Worm (Caenorhabditis elegans): ENCODE results near the gene F44E7.3.

F44E7.3 gene

DNA sequence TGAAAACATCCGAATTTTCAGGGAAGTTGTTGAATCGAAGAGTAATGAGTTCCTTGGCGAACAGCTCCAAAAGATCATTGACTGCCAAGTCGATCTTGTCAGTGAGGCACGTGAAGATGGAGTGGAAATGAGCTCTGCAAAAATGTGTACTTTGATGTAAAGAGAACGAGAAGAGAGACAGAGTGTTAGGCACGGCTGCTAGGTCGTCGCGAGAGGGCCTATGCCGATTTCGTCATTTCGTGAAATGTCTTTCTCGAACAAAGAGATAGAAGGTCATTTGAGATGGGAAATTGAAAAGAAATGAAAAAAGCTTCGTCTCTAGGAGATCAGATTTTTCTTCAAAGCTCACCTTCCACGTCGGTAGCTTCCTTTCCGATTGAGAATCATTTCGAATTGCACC, 8.2 kb downstream of the F44E7.3 start:
- TF ChIP-seq ekl-4 (GFP tag; IDR thresholded peaks at IDR 0.05): no peak
- peak; percentile 17 for TF ChIP-seq F57C9.4 (tag; optimal IDR thresholded peaks at IDR 0.05)
- TF ChIP-seq mel-28 (tag; optimal IDR thresholded peaks at IDR 0.05; ENCODE audit: borderline replicate concordance): no peak
- TF ChIP-seq cebp-1 (GFP tag; IDR thresholded peaks at IDR 0.05): no peak
- TF ChIP-seq cebp-1 (tag; optimal IDR thresholded peaks at IDR 0.05): peak; percentile 77
- TF ChIP-seq snpc-1.1 (tag; optimal IDR thresholded peaks at IDR 0.05; ENCODE audit: insufficient read depth): no peak
- no peak for TF ChIP-seq K12H6.12 (tag; optimal IDR thresholded peaks at IDR 0.05)
- no peak for TF ChIP-seq tbp1 (GFP tag; optimal IDR thresholded peaks at IDR 0.05)

- TF ChIP-seq nhr-90 (tag; optimal IDR thresholded peaks at IDR 0.05) (peak; percentile 69), tbp1 (GFP tag; optimal IDR thresholded peaks at IDR 0.05) (peak; percentile 36), let-607 (tag; optimal IDR thresholded peaks at IDR 0.05) (peak in 1 of 2 experiments; percentile 60), nhr-179 (tag; optimal IDR thresholded peaks at IDR 0.05) (no peak), Y53F4B.3 (GFP tag; IDR thresholded peaks at IDR 0.05) (no peak), egrh-3 (GFP tag; IDR thresholded peaks at IDR 0.05) (peak; percentile 24; the same call in 1 of the 2 replicates), rec-8 (tag; optimal IDR thresholded peaks at IDR 0.05) (no peak), ceh-91 (GFP tag; IDR thresholded peaks at IDR 0.05) (peak; percentile 24; the same call in 1 of the 2 replicates), C06A6.2 (GFP tag; conservative IDR thresholded peaks at IDR 0.05) (peak; percentile 66), ztf-28 (GFP tag; IDR thresholded peaks at IDR 0.05) (no peak), ceh-100 (GFP tag; IDR thresholded peaks at IDR 0.05) (no peak), K12H6.12 (tag; optimal IDR thresholded peaks at IDR 0.05) (peak; percentile 40), repo-1 (tag; optimal IDR thresholded peaks at IDR 0.05) (no peak), pbrm-1 (GFP tag; IDR thresholded peaks at IDR 0.05) (no peak), nhr-80 (tag; optimal IDR thresholded peaks at IDR 0.05) (peak; percentile 91), ztf-26 (tag; optimal IDR thresholded peaks at IDR 0.05) (peak; percentile 89), F23B12.7 (tag; optimal IDR thresholded peaks at IDR 0.05; ENCODE audit: insufficient read depth) (peak; percentile 15), dox-1 (GFP tag; IDR thresholded peaks at IDR 0.05) (peak; percentile 81), lsl-1 (GFP tag; optimal IDR thresholded peaks at IDR 0.05) (peak; percentile 79), cebp-2 (GFP tag; IDR thresholded peaks at IDR 0.05) (peak; percentile 94), madf-6 (GFP tag; IDR thresholded peaks at IDR 0.05) (peak; percentile 56; the same call in 1 of the 2 replicates), lin-54 (GFP tag; optimal IDR thresholded peaks at IDR 0.05) (peak; percentile 5), ceh-58 (GFP tag; IDR thresholded peaks at IDR 0.05) (no peak), F57C9.4 (tag; optimal IDR thresholded peaks at IDR 0.05) (peak; percentile 100), lag-1 (GFP tag; IDR thresholded peaks at IDR 0.05) (no peak), lin-26 (GFP tag; IDR thresholded peaks at IDR 0.05) (peak; percentile 68; the same call in 1 of the 2 replicates), bed-1 (GFP tag; IDR thresholded peaks at IDR 0.05) (no peak), snpc-4 (GFP tag; optimal IDR thresholded peaks at IDR 0.05) (no peak), snpc-4 (tag; optimal IDR thresholded peaks at IDR 0.05) (peak in 3 of 4 experiments; percentile 3 to 57 (median 33)), chd-7 (tag; optimal IDR thresholded peaks at IDR 0.05) (peak; percentile 18), ztf-18 (tag; optimal IDR thresholded peaks at IDR 0.05) (peak; percentile 67), hsf-1 (GFP tag; IDR thresholded peaks at IDR 0.05) (no peak), rcor-1 (GFP tag; IDR thresholded peaks at IDR 0.05) (no peak), hlh-12 (tag; optimal IDR thresholded peaks at IDR 0.05) (no peak), hmg-1.2 (GFP tag; IDR thresholded peaks at IDR 0.05) (peak; percentile 80), Y53G8AR.9 (GFP tag; conservative IDR thresholded peaks at IDR 0.05) (no peak), B0336.3 (GFP tag; IDR thresholded peaks at IDR 0.05) (0 out of 2 replicates have a peak, but pooled peaks have one; percentile 41), zfh-2 (GFP tag; conservative IDR thresholded peaks at IDR 0.05) (no peak), F33H1.4 (GFP tag; IDR thresholded peaks at IDR 0.05) (peak; percentile 76), snpc-1.1 (tag; optimal IDR thresholded peaks at IDR 0.05; ENCODE audit: insufficient read depth) (no peak), mcd-1 (GFP tag; IDR thresholded peaks at IDR 0.05) (peak; percentile 53)
Measured at ce11 chrV:5780713-5781360, 9.1 kb downstream of the F44E7.3 start, which contains the start of gene F44E7.5. F44E7.5 (minus strand) TSS chrV:5780922.
